Worm (Caenorhabditis elegans): ENCODE results near the gene C16D9.1.

ce11 chrV:8281646-8282045 is 22.5 kb downstream of the C16D9.1 start:
- TF ChIP-seq unc-62 (GFP tag; optimal IDR thresholded peaks at IDR 0.05) (no peak), nhr-237 (tag; optimal IDR thresholded peaks at IDR 0.05) (no peak), elt-1 (tag; optimal IDR thresholded peaks at IDR 0.05) (no peak)

Measured in whole organism, L2 larva.